Worm (Caenorhabditis elegans): ENCODE data around the gene fbxa-197.

fbxa-197 gene

DNA sequence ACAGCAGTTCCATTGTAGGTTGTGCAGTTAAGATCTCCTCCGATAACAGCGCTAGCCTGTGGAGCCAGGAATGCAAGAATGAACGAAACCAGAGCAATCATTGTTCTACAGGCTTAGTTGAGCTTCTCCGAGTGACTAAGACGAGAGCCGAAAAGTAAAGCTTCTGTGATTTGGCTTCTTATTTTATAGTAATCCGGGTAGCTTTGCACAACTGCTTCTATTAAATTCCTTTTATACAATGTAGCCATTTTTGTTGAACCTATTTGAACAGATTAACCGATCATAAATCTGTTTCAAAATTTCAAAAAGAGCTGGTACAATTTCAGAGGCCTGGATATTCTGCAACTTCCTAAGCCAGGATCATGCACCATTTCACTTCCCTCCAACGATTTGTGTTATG is 50.0 kb downstream of the fbxa-197 start, which contains the start of gene F35E8.9:
Gene F35E8.9, minus strand, starts transcription at position 101 of the 400 bp plus-strand sequence.
- TF ChIP-seq F13H6.1 (tag; optimal IDR thresholded peaks at IDR 0.05) (no peak), K02D7.2 (tag; optimal IDR thresholded peaks at IDR 0.05) (no peak), unc-42 (tag; optimal IDR thresholded peaks at IDR 0.05) (no peak), rnt-1 (tag; optimal IDR thresholded peaks at IDR 0.05) (no peak)

Measured in whole organism, late embryonic.